Worm (Caenorhabditis elegans): ENCODE data around the gene ntr-2.

DNA sequence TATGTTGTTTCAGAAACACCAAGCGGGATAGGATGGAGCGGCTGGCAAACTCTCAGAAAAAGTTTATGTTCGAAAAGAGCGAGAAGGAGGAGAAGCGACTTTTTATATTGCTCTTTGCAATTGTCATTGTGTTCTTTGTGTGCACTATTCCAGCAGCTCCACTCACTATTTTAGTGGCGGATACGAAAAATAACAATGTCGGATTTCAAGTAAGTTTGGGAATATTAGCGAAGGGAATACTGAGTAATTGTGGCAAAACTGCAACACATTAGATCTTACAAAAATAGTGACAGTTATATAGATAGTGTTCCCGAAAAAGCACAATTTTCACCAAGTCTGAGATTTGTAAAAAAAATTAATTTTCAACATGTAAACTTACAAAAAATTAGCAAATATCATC lies 6.0 kb downstream of the ntr-2 start:
- TF ChIP-seq madf-9 (GFP tag; conservative IDR thresholded peaks at IDR 0.05) (no peak), nhr-237 (tag; optimal IDR thresholded peaks at IDR 0.05) (no peak), egl-27 (tag; optimal IDR thresholded peaks at IDR 0.05) (no peak), fkh-10 (GFP tag; optimal IDR thresholded peaks at IDR 0.05) (no peak), Y5F2A.4 (GFP tag; optimal IDR thresholded peaks at IDR 0.05) (no peak), lsy-2 (tag; optimal IDR thresholded peaks at IDR 0.05) (no peak)
